Worm (Caenorhabditis elegans): Measurements from ENCODE around the gene F18G5.6.

The F18G5.6 gene

ce11 chrX:9242123-9242522, 22.0 kb downstream of the F18G5.6 start, which contains the start of gene lgc-4:
TSS of gene lgc-4 (minus strand) at chrX:9242223.
- TF ChIP-seq hmg-4 (GFP tag; optimal IDR thresholded peaks at IDR 0.05) (no peak), pes-1 (GFP tag; IDR thresholded peaks at IDR 0.05) (no peak), tbx-11 (GFP tag; IDR thresholded peaks at IDR 0.05) (no peak), tbx-37 (GFP tag; conservative IDR thresholded peaks at IDR 0.05) (no peak), ets-7 (tag; optimal IDR thresholded peaks at IDR 0.05) (no peak), ceh-36 (tag; optimal IDR thresholded peaks at IDR 0.05) (no peak), sea-1 (GFP tag; conservative IDR thresholded peaks at IDR 0.05) (no peak), ceh-13 (GFP tag; optimal IDR thresholded peaks at IDR 0.05) (no peak), hmbx-1 (tag; optimal IDR thresholded peaks at IDR 0.05) (no peak), scrt-1 (GFP tag; IDR thresholded peaks at IDR 0.05) (no peak), F13C5.2 (tag; optimal IDR thresholded peaks at IDR 0.05) (no peak), hnd-1 (tag; optimal IDR thresholded peaks at IDR 0.05) (no peak), flt-1 (GFP tag; IDR thresholded peaks at IDR 0.05) (no peak)

- TF ChIP-seq aly-1 (tag; optimal IDR thresholded peaks at IDR 0.05): no peak
- TF ChIP-seq tbx-11 (GFP tag; IDR thresholded peaks at IDR 0.05): no peak
- no peak for TF ChIP-seq ceh-13 (GFP tag; optimal IDR thresholded peaks at IDR 0.05)
- no peak for TF ChIP-seq flt-1 (GFP tag; IDR thresholded peaks at IDR 0.05)
- TF ChIP-seq hnd-1 (tag; optimal IDR thresholded peaks at IDR 0.05): no peak
- no peak for TF ChIP-seq ama-1 (optimal IDR thresholded peaks at IDR 0.05)
- TF ChIP-seq pes-1 (GFP tag; IDR thresholded peaks at IDR 0.05): no peak
Observed at ce11 chrX:9238692-9239091, 25.4 kb downstream of the F18G5.6 start.

ce11 chrX:9237708-9238107, 26.4 kb downstream of the F18G5.6 start:
- no peak for TF ChIP-seq ceh-13 (GFP tag; optimal IDR thresholded peaks at IDR 0.05)
- TF ChIP-seq tbx-37 (GFP tag; conservative IDR thresholded peaks at IDR 0.05): no peak
- TF ChIP-seq hmg-4 (GFP tag; optimal IDR thresholded peaks at IDR 0.05): no peak
- TF ChIP-seq ama-1 (optimal IDR thresholded peaks at IDR 0.05): no peak
- TF ChIP-seq pes-1 (GFP tag; IDR thresholded peaks at IDR 0.05): no peak
- no peak for TF ChIP-seq ceh-36 (tag; optimal IDR thresholded peaks at IDR 0.05)
- no peak for TF ChIP-seq flt-1 (GFP tag; IDR thresholded peaks at IDR 0.05)
- no peak for TF ChIP-seq scrt-1 (GFP tag; IDR thresholded peaks at IDR 0.05)
- TF ChIP-seq ets-7 (tag; optimal IDR thresholded peaks at IDR 0.05): no peak
- no peak for TF ChIP-seq aly-1 (tag; optimal IDR thresholded peaks at IDR 0.05)
- TF ChIP-seq tbx-11 (GFP tag; IDR thresholded peaks at IDR 0.05): no peak
- TF ChIP-seq F13C5.2 (tag; optimal IDR thresholded peaks at IDR 0.05): no peak
- no peak for TF ChIP-seq hnd-1 (tag; optimal IDR thresholded peaks at IDR 0.05)
- TF ChIP-seq tra-4 (tag; optimal IDR thresholded peaks at IDR 0.05): no peak
- no peak for TF ChIP-seq B0310.2 (tag; optimal IDR thresholded peaks at IDR 0.05)
- no peak for TF ChIP-seq sea-1 (GFP tag; conservative IDR thresholded peaks at IDR 0.05)
- TF ChIP-seq hmbx-1 (tag; optimal IDR thresholded peaks at IDR 0.05): no peak

- TF ChIP-seq hmg-4 (GFP tag; optimal IDR thresholded peaks at IDR 0.05) (no peak), aly-1 (tag; optimal IDR thresholded peaks at IDR 0.05) (no peak), hmbx-1 (tag; optimal IDR thresholded peaks at IDR 0.05) (no peak), tbx-11 (GFP tag; IDR thresholded peaks at IDR 0.05) (no peak), ama-1 (optimal IDR thresholded peaks at IDR 0.05) (no peak), flt-1 (GFP tag; IDR thresholded peaks at IDR 0.05) (no peak), ets-7 (tag; optimal IDR thresholded peaks at IDR 0.05) (no peak), tbx-37 (GFP tag; conservative IDR thresholded peaks at IDR 0.05) (no peak), pes-1 (GFP tag; IDR thresholded peaks at IDR 0.05) (no peak), ceh-13 (GFP tag; optimal IDR thresholded peaks at IDR 0.05) (no peak), ceh-36 (tag; optimal IDR thresholded peaks at IDR 0.05) (no peak), sea-1 (GFP tag; conservative IDR thresholded peaks at IDR 0.05) (no peak), tra-4 (tag; optimal IDR thresholded peaks at IDR 0.05) (no peak), hnd-1 (tag; optimal IDR thresholded peaks at IDR 0.05) (no peak), scrt-1 (GFP tag; IDR thresholded peaks at IDR 0.05) (no peak), B0310.2 (tag; optimal IDR thresholded peaks at IDR 0.05) (no peak), F13C5.2 (tag; optimal IDR thresholded peaks at IDR 0.05) (no peak)
Observed at ce11 chrX:9234518-9234917, 29.6 kb downstream of the F18G5.6 start, which contains the start of gene col-175. TSS of gene col-175 (minus strand) at chrX:9234618.

- TF ChIP-seq ets-7 (tag; optimal IDR thresholded peaks at IDR 0.05): no peak
- no peak for TF ChIP-seq hmg-4 (GFP tag; optimal IDR thresholded peaks at IDR 0.05)
- no peak for TF ChIP-seq pes-1 (GFP tag; IDR thresholded peaks at IDR 0.05)
- TF ChIP-seq ceh-13 (GFP tag; optimal IDR thresholded peaks at IDR 0.05): no peak
- no peak for TF ChIP-seq tbx-11 (GFP tag; IDR thresholded peaks at IDR 0.05)
- TF ChIP-seq sea-1 (GFP tag; conservative IDR thresholded peaks at IDR 0.05): no peak
- TF ChIP-seq hmbx-1 (tag; optimal IDR thresholded peaks at IDR 0.05): no peak
- TF ChIP-seq scrt-1 (GFP tag; IDR thresholded peaks at IDR 0.05): no peak
- TF ChIP-seq hnd-1 (tag; optimal IDR thresholded peaks at IDR 0.05): no peak
- no peak for TF ChIP-seq tra-4 (tag; optimal IDR thresholded peaks at IDR 0.05)
- TF ChIP-seq tbx-37 (GFP tag; conservative IDR thresholded peaks at IDR 0.05): no peak
- TF ChIP-seq flt-1 (GFP tag; IDR thresholded peaks at IDR 0.05): no peak
- TF ChIP-seq F13C5.2 (tag; optimal IDR thresholded peaks at IDR 0.05): no peak
Observed at ce11 chrX:9233805-9234204, 30.3 kb downstream of the F18G5.6 start.

- no peak for TF ChIP-seq pes-1 (GFP tag; IDR thresholded peaks at IDR 0.05)
- TF ChIP-seq F13C5.2 (tag; optimal IDR thresholded peaks at IDR 0.05): no peak
- no peak for TF ChIP-seq scrt-1 (GFP tag; IDR thresholded peaks at IDR 0.05)
- TF ChIP-seq hmbx-1 (tag; optimal IDR thresholded peaks at IDR 0.05): no peak
- no peak for TF ChIP-seq hnd-1 (tag; optimal IDR thresholded peaks at IDR 0.05)
- no peak for TF ChIP-seq flt-1 (GFP tag; IDR thresholded peaks at IDR 0.05)
- no peak for TF ChIP-seq ceh-36 (tag; optimal IDR thresholded peaks at IDR 0.05)
- TF ChIP-seq ama-1 (optimal IDR thresholded peaks at IDR 0.05): no peak
- TF ChIP-seq ets-7 (tag; optimal IDR thresholded peaks at IDR 0.05): no peak
- TF ChIP-seq tbx-11 (GFP tag; IDR thresholded peaks at IDR 0.05): no peak
- TF ChIP-seq sea-1 (GFP tag; conservative IDR thresholded peaks at IDR 0.05): no peak
Observed at ce11 chrX:9232037-9232436, 32.1 kb downstream of the F18G5.6 start, which contains the start of gene vav-1. TSS of gene vav-1 (minus strand) at chrX:9232137.

- no peak for TF ChIP-seq ets-7 (tag; optimal IDR thresholded peaks at IDR 0.05)
- no peak for TF ChIP-seq hnd-1 (tag; optimal IDR thresholded peaks at IDR 0.05)
- no peak for TF ChIP-seq ama-1 (optimal IDR thresholded peaks at IDR 0.05)
- no peak for TF ChIP-seq sea-1 (GFP tag; conservative IDR thresholded peaks at IDR 0.05)
- no peak for TF ChIP-seq pes-1 (GFP tag; IDR thresholded peaks at IDR 0.05)
- TF ChIP-seq ceh-13 (GFP tag; optimal IDR thresholded peaks at IDR 0.05): no peak
Observed at ce11 chrX:9231556-9231955, 32.6 kb downstream of the F18G5.6 start.

Data from whole organism, early embryonic.